Fruit fly (Drosophila melanogaster) whole organism, embryonic: ENCODE measurements around the gene CG10510.

Experiments
- CG11085 ChIP-seq: fragments of 200-800 bp; sonication (Bioruptor generic); IDR thresholded peaks from 2 replicates; pipeline ENCODE4 v1.3.6; 2022; ENCODE audit warnings: missing biosample characterization, missing genetic modification characterization
- CG12659 ChIP-seq: fragments of 200-800 bp; sonication (Bioruptor generic); optimal IDR thresholded peaks from 3 replicates; lab custom pipeline; 2017; ENCODE audit warnings: mild to moderate bottlenecking, missing biosample characterization, missing genetic modification reagents, missing genetic modification characterization
- CG13123 ChIP-seq: fragments of 200-800 bp; sonication (Bioruptor generic); optimal IDR thresholded peaks from 2 replicates; lab custom pipeline; 2016; ENCODE audit warnings: missing biosample characterization, missing genetic modification characterization
- CG14050 ChIP-seq: fragments of 200-800 bp; sonication (Bioruptor generic); IDR thresholded peaks from 3 replicates; pipeline ENCODE4 v1.3.6; 2022; ENCODE audit warnings: missing biosample characterization, missing genetic modification characterization
- CG14667 ChIP-seq: fragments of 200-800 bp; sonication (Bioruptor generic); IDR thresholded peaks from 2 replicates; pipeline ENCODE4 v1.3.6; 2022; ENCODE audit warnings: missing biosample characterization, missing genetic modification characterization
- CG14965 ChIP-seq: fragments of 200-800 bp; sonication (Bioruptor generic); optimal IDR thresholded peaks from 2 replicates; lab custom pipeline; 2016; ENCODE audit warnings: missing biosample characterization, missing genetic modification characterization, borderline replicate concordance
- CG1602 ChIP-seq: fragments of 200-800 bp; sonication (Bioruptor generic); optimal IDR thresholded peaks from 3 replicates; lab custom pipeline; 2016; ENCODE audit warnings: missing biosample characterization, missing genetic modification characterization
- CG18764 ChIP-seq: fragments of 200-800 bp; sonication (Bioruptor generic); optimal IDR thresholded peaks from 3 replicates; lab custom pipeline; 2016; ENCODE audit warnings: missing biosample characterization, missing genetic modification characterization
- CG2199 ChIP-seq: fragments of 200-800 bp; sonication (Bioruptor generic); IDR thresholded peaks from 3 replicates; pipeline ENCODE4 v1.3.6; 2022; ENCODE audit warnings: missing biosample characterization, missing genetic modification characterization
- CG2202 ChIP-seq: fragments of 200-800 bp; sonication (Bioruptor generic); optimal IDR thresholded peaks from 2 replicates; lab custom pipeline; 2018; ENCODE audit warnings: missing biosample characterization, mild to moderate bottlenecking, missing genetic modification characterization
- CG31365 ChIP-seq: fragments of 200-800 bp; sonication (Bioruptor generic); optimal IDR thresholded peaks from 2 replicates; lab custom pipeline; 2018; ENCODE audit warnings: missing biosample characterization, mild to moderate bottlenecking, missing genetic modification characterization
- CG3163 ChIP-seq: fragments of 200-800 bp; sonication (Bioruptor generic); optimal IDR thresholded peaks from 3 replicates; lab custom pipeline; 2016; ENCODE audit warnings: missing biosample characterization, missing genetic modification characterization
- CG34422 ChIP-seq: fragments of 200-800 bp; sonication (Bioruptor generic); IDR thresholded peaks from 3 replicates; pipeline ENCODE4 v1.3.6; 2022; ENCODE audit warnings: missing biosample characterization, missing genetic modification characterization
- CG3838 ChIP-seq: fragments of 200-800 bp; sonication (Bioruptor generic); optimal IDR thresholded peaks from 3 replicates; lab custom pipeline; 2016; ENCODE audit warnings: missing biosample characterization, missing genetic modification characterization
- CG4820 ChIP-seq: fragments of 200-800 bp; sonication (Bioruptor generic); optimal IDR thresholded peaks from 3 replicates; lab custom pipeline; 2016; ENCODE audit warnings: missing biosample characterization, missing genetic modification characterization
- CG6654 ChIP-seq: fragments of 200-800 bp; sonication (Bioruptor generic); optimal IDR thresholded peaks from 2 replicates; lab custom pipeline; 2017; ENCODE audit warnings: missing biosample characterization, mild to moderate bottlenecking, missing genetic modification characterization
- CG6765 ChIP-seq: fragments of 200-800 bp; sonication (Bioruptor generic); optimal IDR thresholded peaks from 3 replicates; lab custom pipeline; 2017; ENCODE audit warnings: missing biosample characterization, mild to moderate bottlenecking, missing genetic modification characterization
- CG8281 ChIP-seq: fragments of 200-800 bp; sonication (Bioruptor generic); optimal IDR thresholded peaks from 2 replicates; lab custom pipeline; 2018; ENCODE audit warnings: missing biosample characterization, mild to moderate bottlenecking, missing genetic modification characterization, moderate library complexity
- CG9437 ChIP-seq: fragments of 200-800 bp; sonication (Bioruptor generic); optimal IDR thresholded peaks from 2 replicates; lab custom pipeline; 2018; ENCODE audit warnings: missing biosample characterization, mild to moderate bottlenecking, missing genetic modification characterization
- CG9609 ChIP-seq: fragments of 200-800 bp; sonication (Bioruptor generic); optimal IDR thresholded peaks from 3 replicates; lab custom pipeline; 2016; ENCODE audit warnings: missing biosample characterization, missing genetic modification characterization
- D19A ChIP-seq: fragments of 200-800 bp; optimal IDR thresholded peaks from 3 replicates; lab custom pipeline; 2019; ENCODE audit warnings: missing biosample characterization, mild to moderate bottlenecking, missing genetic modification characterization, moderate library complexity
- E2f1 ChIP-seq: fragments of 200-800 bp; sonication (Bioruptor generic); IDR thresholded peaks from 2 replicates; pipeline ENCODE4 v1.3.6; 2022; ENCODE audit warnings: missing biosample characterization, missing genetic modification characterization
- ERR ChIP-seq: fragments of 200-800 bp; sonication (Bioruptor generic); optimal IDR thresholded peaks from 2 replicates; lab custom pipeline; 2016; ENCODE audit warnings: missing biosample characterization, missing genetic modification characterization
- Ets65A ChIP-seq: fragments of 200-800 bp; sonication (Bioruptor generic); peaks from one replicate; lab custom pipeline; 2016; ENCODE audit warnings: missing biosample characterization, missing genetic modification characterization
- Fer3 ChIP-seq: fragments of 200-800 bp; sonication (Bioruptor generic); optimal IDR thresholded peaks from 2 replicates; lab custom pipeline; 2018; ENCODE audit warnings: missing biosample characterization, mild to moderate bottlenecking, missing genetic modification characterization, moderate library complexity
- HmgZ ChIP-seq: fragments of 200-800 bp; sonication (Bioruptor generic); optimal IDR thresholded peaks from 2 replicates; lab custom pipeline; 2018; ENCODE audit warnings: missing biosample characterization, mild to moderate bottlenecking, missing genetic modification characterization
- Sox102F ChIP-seq: fragments of 200-800 bp; sonication (Bioruptor generic); optimal IDR thresholded peaks from 2 replicates; lab custom pipeline; 2018; ENCODE audit warnings: missing biosample characterization, mild to moderate bottlenecking, missing genetic modification characterization, moderate library complexity
- YL-1 ChIP-seq: fragments of 200-800 bp; sonication (Bioruptor generic); optimal IDR thresholded peaks from 3 replicates; lab custom pipeline; 2017; ENCODE audit warnings: missing biosample characterization, mild to moderate bottlenecking, missing genetic modification characterization
- abd-A ChIP-seq: fragments of 200-800 bp; sonication (Bioruptor generic); optimal IDR thresholded peaks from 3 replicates; lab custom pipeline; 2019; ENCODE audit warnings: missing biosample characterization, mild to moderate bottlenecking, missing genetic modification characterization, moderate library complexity
- cg ChIP-seq: fragments of 200-800 bp; sonication (Bioruptor generic); optimal IDR thresholded peaks from 3 replicates; lab custom pipeline; 2019; ENCODE audit warnings: missing biosample characterization, mild to moderate bottlenecking, missing genetic modification characterization, moderate library complexity
- chinmo ChIP-seq: fragments of 200-800 bp; sonication (Bioruptor generic); IDR thresholded peaks from 4 replicates; pipeline ENCODE4 v1.3.6; 2022; ENCODE audit warnings: missing biosample characterization, missing genetic modification characterization; ENCODE audit not compliant: partially characterized antibody
- cwo ChIP-seq: fragments of 200-800 bp; sonication (Bioruptor generic); optimal IDR thresholded peaks from 3 replicates; lab custom pipeline; 2017; ENCODE audit warnings: missing biosample characterization, missing genetic modification characterization, mild to moderate bottlenecking, moderate library complexity, missing genetic modification reagents
- disco-r ChIP-seq: fragments of 200-800 bp; sonication (Bioruptor generic); optimal IDR thresholded peaks from 2 replicates; lab custom pipeline; 2016; ENCODE audit warnings: missing biosample characterization, missing genetic modification characterization
- dysf ChIP-seq: fragments of 200-800 bp; sonication (Bioruptor generic); IDR thresholded peaks from 3 replicates; pipeline ENCODE4 v1.3.6; 2022; ENCODE audit warnings: missing biosample characterization, missing genetic modification characterization
- ewg ChIP-seq: fragments of 200-800 bp; sonication (Bioruptor generic); optimal IDR thresholded peaks from 3 replicates; lab custom pipeline; 2017; ENCODE audit warnings: mild to moderate bottlenecking, missing biosample characterization, missing genetic modification reagents, missing genetic modification characterization
- fd102C ChIP-seq: fragments of 200-800 bp; sonication (Bioruptor generic); optimal IDR thresholded peaks from 2 replicates; lab custom pipeline; 2018; ENCODE audit warnings: missing biosample characterization, mild to moderate bottlenecking, missing genetic modification characterization, moderate library complexity
- fd96Cb ChIP-seq: fragments of 200-800 bp; sonication (Bioruptor generic); optimal IDR thresholded peaks from 2 replicates; lab custom pipeline; 2018; ENCODE audit warnings: missing biosample characterization, mild to moderate bottlenecking, missing genetic modification characterization, moderate library complexity
- gce ChIP-seq: fragments of 200-800 bp; sonication (Bioruptor generic); IDR thresholded peaks from 3 replicates; pipeline ENCODE4 v1.3.6; 2022; ENCODE audit warnings: missing biosample characterization, missing genetic modification characterization
- grau ChIP-seq: fragments of 200-800 bp; optimal IDR thresholded peaks from 3 replicates; lab custom pipeline; 2019; ENCODE audit warnings: missing biosample characterization, mild to moderate bottlenecking, missing genetic modification characterization, moderate library complexity
- luna ChIP-seq: fragments of 200-800 bp; sonication (Bioruptor generic); optimal IDR thresholded peaks from 2 replicates; lab custom pipeline; 2016; ENCODE audit warnings: missing biosample characterization, missing genetic modification characterization
- nmo ChIP-seq: fragments of 200-800 bp; sonication (Bioruptor generic); optimal IDR thresholded peaks from 2 replicates; lab custom pipeline; 2018; ENCODE audit warnings: missing biosample characterization, mild to moderate bottlenecking, missing genetic modification characterization, moderate library complexity
- odd ChIP-seq: fragments of 200-800 bp; sonication (Bioruptor generic); optimal IDR thresholded peaks from 2 replicates; lab custom pipeline; 2017; ENCODE audit warnings: missing biosample characterization, mild to moderate bottlenecking, missing genetic modification characterization
- salm ChIP-seq: fragments of 200-800 bp; sonication (Bioruptor generic); optimal IDR thresholded peaks from 2 replicates; lab custom pipeline; 2018; ENCODE audit warnings: missing biosample characterization, mild to moderate bottlenecking, missing genetic modification characterization
- sob ChIP-seq: fragments of 200-800 bp; sonication (Bioruptor generic); IDR thresholded peaks from 2 replicates; pipeline ENCODE4 v1.3.6; 2022; ENCODE audit warnings: missing biosample characterization, missing genetic modification characterization
- stwl ChIP-seq: fragments of 200-800 bp; sonication (Bioruptor generic); optimal IDR thresholded peaks from 3 replicates; lab custom pipeline; 2018; ENCODE audit warnings: missing biosample characterization, mild to moderate bottlenecking, missing genetic modification characterization, moderate library complexity
- sug ChIP-seq: fragments of 200-800 bp; optimal IDR thresholded peaks from 2 replicates; lab custom pipeline; 2019; ENCODE audit warnings: missing biosample characterization, mild to moderate bottlenecking, missing genetic modification characterization, moderate library complexity
- vfl ChIP-seq: fragments of 200-800 bp; sonication (Bioruptor generic); optimal IDR thresholded peaks from 2 replicates; lab custom pipeline; 2016; ENCODE audit warnings: missing biosample characterization, missing genetic modification characterization
- wdn ChIP-seq: fragments of 200-800 bp; sonication (Bioruptor generic); IDR thresholded peaks from 2 replicates; pipeline ENCODE4 v1.3.6; 2022; ENCODE audit warnings: missing biosample characterization, missing genetic modification characterization
- z ChIP-seq: fragments of 200-800 bp; sonication (Bioruptor generic); IDR thresholded peaks from 3 replicates; pipeline ENCODE4 v1.3.6; 2022; ENCODE audit warnings: missing biosample characterization, missing genetic modification characterization
- zf30C ChIP-seq: fragments of 200-800 bp; sonication (Bioruptor generic); optimal IDR thresholded peaks from 3 replicates; lab custom pipeline; 2018; ENCODE audit warnings: missing biosample characterization, mild to moderate bottlenecking, missing genetic modification characterization

Gene CG10510

dm6 chr3L:21176935-21177581 lies 32.8 kb downstream of the CG10510 start (continued):
- TF ChIP-seq CG1602 (GFP tag; lab: Kevin White, UChicago) = peak; percentile 40
- peak; percentile 52 for TF ChIP-seq CG8281 (tag; lab: Kevin White, UChicago)
- no peak for TF ChIP-seq vfl (GFP tag; lab: Kevin White, UChicago)
- peak; percentile 3 for TF ChIP-seq odd
- peak; percentile 75 for TF ChIP-seq abd-A (tag; lab: Kevin White, UChicago)
- TF ChIP-seq D19A (tag; lab: Kevin White, UChicago) = peak; percentile 12
- peak; percentile 50; the same call in 1 of the 2 replicates for TF ChIP-seq CG11085 (GFP tag; lab: Robert Waterston, UW)
- no peak for TF ChIP-seq CG2199 (GFP tag; lab: Robert Waterston, UW)
- peak; percentile 72; the same call in 1 of the 2 replicates for TF ChIP-seq wdn
- TF ChIP-seq YL-1 (GFP tag; lab: Kevin White, UChicago) = no peak
- TF ChIP-seq gce = no peak
- no peak for TF ChIP-seq salm (tag; lab: Kevin White, UChicago)
- TF ChIP-seq CG9437 (GFP tag; lab: Kevin White, UChicago) = no peak
- TF ChIP-seq CG13123 (GFP tag; lab: Kevin White, UChicago) = peak; percentile 30
- TF ChIP-seq Fer3 (tag; lab: Kevin White, UChicago) = peak; percentile 83
- peak; percentile 80 for TF ChIP-seq sob (GFP tag; lab: Robert Waterston, UW)
- TF ChIP-seq fd102C (GFP tag; lab: Kevin White, UChicago) = no peak
- TF ChIP-seq cwo (GFP tag; lab: Kevin White, UChicago) = peak; percentile 59
- no peak for TF ChIP-seq chinmo (GFP tag; lab: Robert Waterston, UW)
- TF ChIP-seq CG34422 (GFP tag; lab: Robert Waterston, UW) = peak; percentile 10; the same call in 2 of the 3 replicates
- TF ChIP-seq sug (tag; lab: Kevin White, UChicago) = peak; percentile 24
- no peak for TF ChIP-seq CG6654 (GFP tag; lab: Kevin White, UChicago)
- TF ChIP-seq E2f1 (GFP tag; lab: Robert Waterston, UW) = peak; percentile 68
- no peak for TF ChIP-seq z
- peak; percentile 80 for TF ChIP-seq grau (tag; lab: Kevin White, UChicago)
- TF ChIP-seq CG14050 (GFP tag; lab: Robert Waterston, UW) = peak; percentile 53; the same call in 1 of the 3 replicates
- no peak for TF ChIP-seq stwl (tag; lab: Kevin White, UChicago)
- peak; percentile 73 for TF ChIP-seq CG12659 (GFP tag; lab: Kevin White, UChicago)
- peak; percentile 64 for TF ChIP-seq HmgZ
- TF ChIP-seq Ets65A = no peak
- no peak for TF ChIP-seq Sox102F
- TF ChIP-seq disco-r (GFP tag; lab: Kevin White, UChicago) = no peak
- TF ChIP-seq CG4820 (GFP tag; lab: Kevin White, UChicago) = no peak
- TF ChIP-seq CG2202 = no peak
- no peak for TF ChIP-seq CG14965 (GFP tag; lab: Kevin White, UChicago)
- no peak for TF ChIP-seq CG9609 (GFP tag; lab: Kevin White, UChicago)
- peak; percentile 33 for TF ChIP-seq nmo (GFP tag; lab: Kevin White, UChicago)
- no peak for TF ChIP-seq ERR (GFP tag; lab: Kevin White, UChicago)
- no peak for TF ChIP-seq CG3163 (GFP tag; lab: Kevin White, UChicago)
- TF ChIP-seq luna (GFP tag; lab: Kevin White, UChicago) = no peak
- TF ChIP-seq ewg (GFP tag; lab: Kevin White, UChicago) = no peak
- TF ChIP-seq CG31365 = no peak
- peak; percentile 57 for TF ChIP-seq CG14667 (GFP tag; lab: Robert Waterston, UW)
- peak; percentile 5 for TF ChIP-seq fd96Cb (tag; lab: Kevin White, UChicago)
- peak; percentile 9 for TF ChIP-seq zf30C
- TF ChIP-seq dysf (GFP tag; lab: Robert Waterston, UW) = peak; percentile 85
- TF ChIP-seq CG18764 = peak; percentile 5
- TF ChIP-seq cg (GFP tag; lab: Kevin White, UChicago) = no peak
- peak; percentile 59 for TF ChIP-seq CG6765
- no peak for TF ChIP-seq CG3838 (GFP tag; lab: Kevin White, UChicago)
